Fruit fly (Drosophila melanogaster): Measurements from ENCODE around the gene CG2519.

Gene CG2519

dm6 chr3R:5547464-5547943 is at the start of gene CG2519 (continued):
- peak; percentile 64 for TF ChIP-seq CG11247 (GFP tag; IDR thresholded peaks at IDR 0.05)
- no peak for TF ChIP-seq jing (GFP tag; optimal IDR thresholded peaks at IDR 0.05)
- TF ChIP-seq gcm (GFP tag; optimal IDR thresholded peaks at IDR 0.05): no peak
- peak; percentile 70 for TF ChIP-seq HmgZ (tag; optimal IDR thresholded peaks at IDR 0.05)
- peak; percentile 80 for TF ChIP-seq gro (GFP tag; optimal IDR thresholded peaks at IDR 0.05)
- no peak for TF ChIP-seq sug (tag; optimal IDR thresholded peaks at IDR 0.05)
- TF ChIP-seq CG11093 (GFP tag; IDR thresholded peaks at IDR 0.05): no peak
- no peak for TF ChIP-seq yki (optimal IDR thresholded peaks at IDR 0.05)
- TF ChIP-seq CG10543 (GFP tag; optimal IDR thresholded peaks at IDR 0.05): peak; percentile 61
- TF ChIP-seq CG12219 (GFP tag; optimal IDR thresholded peaks at IDR 0.05): no peak
- peak; percentile 82 for TF ChIP-seq NFAT (GFP tag; IDR thresholded peaks at IDR 0.05)
- TF ChIP-seq Pdp1 (GFP tag; optimal IDR thresholded peaks at IDR 0.05): peak in 1 of 2 experiments; percentile 45
- no peak for TF ChIP-seq CG31441 (GFP tag; IDR thresholded peaks at IDR 0.05)
- no peak for TF ChIP-seq nom (GFP tag; optimal IDR thresholded peaks at IDR 0.05)
- TF ChIP-seq Dll (GFP tag; IDR thresholded peaks at IDR 0.05; ENCODE audit: partially characterized antibody): peak; percentile 89
- no peak for TF ChIP-seq dan (GFP tag; IDR thresholded peaks at IDR 0.05)
- TF ChIP-seq knrl (GFP tag; IDR thresholded peaks at IDR 0.05; ENCODE audit: partially characterized antibody): peak; percentile 95
- peak; percentile 11 for TF ChIP-seq p53 (GFP tag; optimal IDR thresholded peaks at IDR 0.05)
- TF ChIP-seq rib (GFP tag; IDR thresholded peaks at IDR 0.05): peak; percentile 37; the same call in 1 of the 2 replicates
- no peak for TF ChIP-seq CG2678 (tag; optimal IDR thresholded peaks at IDR 0.05)
- peak; percentile 82 for TF ChIP-seq CG14710 (tag; optimal IDR thresholded peaks at IDR 0.05)
- TF ChIP-seq MTF-1 (GFP tag; optimal IDR thresholded peaks at IDR 0.05; ENCODE audit: borderline replicate concordance): peak; percentile 53
- TF ChIP-seq CG2712 (tag; optimal IDR thresholded peaks at IDR 0.05): no peak
- TF ChIP-seq BtbVII (GFP tag; optimal IDR thresholded peaks at IDR 0.05): no peak
- no peak for TF ChIP-seq CG11504 (tag; optimal IDR thresholded peaks at IDR 0.05)
- peak; percentile 55 for TF ChIP-seq bab2 (GFP tag; optimal IDR thresholded peaks at IDR 0.05)
- no peak; the same call in 1 of the 2 replicates for TF ChIP-seq ro (GFP tag; IDR thresholded peaks at IDR 0.05)
- TF ChIP-seq CG1603 (tag; optimal IDR thresholded peaks at IDR 0.05): no peak
- no peak for TF ChIP-seq cwo (GFP tag; optimal IDR thresholded peaks at IDR 0.05)
- TF ChIP-seq Jarid2 (GFP tag; optimal IDR thresholded peaks at IDR 0.05): no peak
- peak; percentile 56 for TF ChIP-seq pb (GFP tag; optimal IDR thresholded peaks at IDR 0.05)
- no peak for TF ChIP-seq oc (tag; optimal IDR thresholded peaks at IDR 0.05)
- peak; percentile 39; the same call in 1 of the 2 replicates for TF ChIP-seq CG31224 (GFP tag; IDR thresholded peaks at IDR 0.05)
- no peak for TF ChIP-seq ab (GFP tag; optimal IDR thresholded peaks at IDR 0.05)
- TF ChIP-seq H15 (GFP tag; IDR thresholded peaks at IDR 0.05): peak; percentile 45; the same call in 1 of the 3 replicates
- TF ChIP-seq CG17612 (GFP tag; IDR thresholded peaks at IDR 0.05): 0 out of 2 replicates have a peak, but pooled peaks have one; percentile 18
- peak; percentile 87 for TF ChIP-seq sna (GFP tag; IDR thresholded peaks at IDR 0.05; ENCODE audit: partially characterized antibody)
- TF ChIP-seq Bteb2 (GFP tag; optimal IDR thresholded peaks at IDR 0.05): peak; percentile 61
- TF ChIP-seq CG12769 (tag; optimal IDR thresholded peaks at IDR 0.05): peak; percentile 42
- peak; percentile 48; the same call in 1 of the 2 replicates for TF ChIP-seq ttk (GFP tag; IDR thresholded peaks at IDR 0.05)
- peak; percentile 65 for TF ChIP-seq pros (GFP tag; optimal IDR thresholded peaks at IDR 0.05)
- peak; percentile 91 for TF ChIP-seq chinmo (GFP tag; IDR thresholded peaks at IDR 0.05; ENCODE audit: partially characterized antibody)
- TF ChIP-seq gt (GFP tag; IDR thresholded peaks at IDR 0.05): no peak
- peak in 1 of 2 experiments; percentile 42 for TF ChIP-seq insv (GFP tag; optimal IDR thresholded peaks at IDR 0.05)
- peak; percentile 62; the same call in 1 of the 2 replicates for TF ChIP-seq onecut (GFP tag; IDR thresholded peaks at IDR 0.05)
- no peak for TF ChIP-seq Trl (optimal IDR thresholded peaks at IDR 0.05)
- TF ChIP-seq Trl (GFP tag; optimal IDR thresholded peaks at IDR 0.05): peak; percentile 61
- TF ChIP-seq CG13424 (tag; optimal IDR thresholded peaks at IDR 0.05): peak; percentile 61
- TF ChIP-seq CG34422 (GFP tag; IDR thresholded peaks at IDR 0.05): peak; percentile 87
- peak; percentile 62 for TF ChIP-seq jumu (GFP tag; optimal IDR thresholded peaks at IDR 0.05)

All from whole organism, embryonic.